Worm (Caenorhabditis elegans) whole organism, L3 larva: Measurements from ENCODE around the gene ZK1248.11.

Experiments
- ceh-9 ChIP-seq: sonication (generic microtip); optimal IDR thresholded peaks from 2 replicates; lab custom pipeline; 2018; ENCODE audit warnings: missing biosample characterization, missing genetic modification characterization
- elt-3 ChIP-seq, 3 experiments: fragments of 150-350 bp in 1 of 3; sonication (generic microtip) in 2 of 3; optimal IDR thresholded peaks; 2 replicates in 2 of 3; 4 replicates in 1 of 3; lab custom pipeline; 2014 to 2017; ENCODE audit warnings: missing biosample characterization in 3 of 3, missing genetic modification characterization in 3 of 3
- fkh-10 ChIP-seq: sonication (generic microtip); optimal IDR thresholded peaks from 2 replicates; lab custom pipeline; 2017; ENCODE audit warnings: missing biosample characterization, missing genetic modification reagents, missing genetic modification characterization
- nhr-11 ChIP-seq: fragments of 150-350 bp; optimal IDR thresholded peaks from 2 replicates; lab custom pipeline; 2014; ENCODE audit warnings: missing biosample characterization, missing genetic modification characterization
- nhr-237 ChIP-seq: fragments of 150-350 bp; optimal IDR thresholded peaks from 2 replicates; lab custom pipeline; 2014; ENCODE audit warnings: missing biosample characterization, missing genetic modification characterization
- nhr-28 ChIP-seq: fragments of 150-350 bp; optimal IDR thresholded peaks from 2 replicates; lab custom pipeline; 2014; ENCODE audit warnings: missing biosample characterization, missing genetic modification characterization
- nhr-77 ChIP-seq: fragments of 150-350 bp; optimal IDR thresholded peaks from 2 replicates; lab custom pipeline; 2014; ENCODE audit warnings: missing biosample characterization, missing genetic modification characterization
- pqm-1 ChIP-seq: fragments of 150-350 bp; optimal IDR thresholded peaks from 2 replicates; lab custom pipeline; 2017; ENCODE audit warnings: missing biosample characterization, missing genetic modification characterization, inconsistent platforms
- unc-62 ChIP-seq: fragments of 150-350 bp; sonication (generic microtip); optimal IDR thresholded peaks from 4 replicates; lab custom pipeline; 2014; ENCODE audit warnings: missing biosample characterization, missing genetic modification reagents, missing genetic modification characterization

DNA sequence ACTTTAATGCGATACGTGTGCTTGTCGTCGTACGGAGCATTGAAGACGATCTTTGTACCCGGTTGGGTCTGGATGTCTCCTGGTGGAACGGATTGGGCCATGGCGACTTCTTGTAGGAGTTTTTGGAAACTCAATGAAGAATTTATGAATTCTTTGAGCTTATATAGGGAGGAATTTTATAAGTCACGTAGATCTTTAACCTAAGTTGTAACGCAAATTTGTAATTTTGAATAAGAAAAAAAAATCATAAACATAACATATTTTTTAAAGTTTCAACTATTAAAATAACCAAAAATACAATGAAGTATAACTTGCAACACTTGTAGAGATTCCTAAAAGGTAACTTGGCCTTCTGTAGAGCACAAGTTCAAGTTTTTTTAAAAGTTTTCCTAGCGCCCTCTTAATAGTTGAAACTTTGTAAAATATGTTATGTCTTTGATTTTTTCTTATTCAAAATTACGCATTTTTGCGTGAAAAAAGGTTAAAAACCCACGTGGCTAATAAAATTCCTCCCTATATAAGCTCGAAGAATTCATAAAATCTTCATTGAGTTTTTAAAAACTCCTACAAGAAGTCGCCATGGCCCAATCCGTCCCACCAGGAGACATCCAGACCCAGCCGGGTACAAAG is 30.9 kb downstream of the ZK1248.11 start, which contains the start of the genes msp-63 and msp-142:
- TF ChIP-seq unc-62 (no peak), pqm-1 (tag; lab: Kevin White, UChicago) (no peak), nhr-237 (no peak), fkh-10 (GFP tag; lab: Kevin White, UChicago) (no peak), ceh-9 (tag; lab: Kevin White, UChicago) (no peak), nhr-28 (tag; lab: Kevin White, UChicago) (no peak), elt-3 (tag; optimal IDR thresholded peaks at IDR 0.05; lab: Kevin White, UChicago) (no peak), nhr-11 (no peak), nhr-77 (tag; lab: Kevin White, UChicago) (no peak)
